Worm (Caenorhabditis elegans): Measurements from ENCODE around the gene pie-1.

DNA sequence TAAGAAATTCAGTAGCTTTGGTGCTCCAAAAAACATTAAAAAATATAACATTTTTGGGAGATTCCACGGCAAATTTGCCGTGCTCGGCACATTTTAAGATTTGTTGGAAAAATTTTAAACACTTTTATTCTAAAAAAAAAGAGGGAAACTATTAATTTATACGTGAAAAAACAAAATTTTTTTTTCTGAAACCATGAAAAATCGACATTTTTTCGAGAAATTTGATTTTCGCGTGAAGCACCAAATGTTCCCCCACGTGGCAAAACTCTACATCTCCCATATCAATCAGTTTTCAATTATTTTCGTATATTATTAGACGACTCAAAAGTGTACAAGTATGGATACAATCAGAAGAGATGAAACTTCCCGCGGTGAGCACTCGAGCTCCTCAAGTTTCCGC, 9.5 kb downstream of the pie-1 start, which contains the start of gene fbxa-218:
- TF ChIP-seq ama-1 (optimal IDR thresholded peaks at IDR 0.05) (no peak), ceh-36 (tag; optimal IDR thresholded peaks at IDR 0.05) (no peak), flt-1 (GFP tag; IDR thresholded peaks at IDR 0.05) (no peak), aly-1 (tag; optimal IDR thresholded peaks at IDR 0.05) (no peak), tra-4 (tag; optimal IDR thresholded peaks at IDR 0.05) (no peak), tbx-11 (GFP tag; IDR thresholded peaks at IDR 0.05) (no peak), ceh-13 (GFP tag; optimal IDR thresholded peaks at IDR 0.05) (no peak)

All from whole organism, early embryonic.